Worm (Caenorhabditis elegans) whole organism, late embryonic: ENCODE results near the gene ZK632.12.

Experiments used
- C38D4.7 ChIP-seq: fragments of 200-800 bp; sonication (Bioruptor generic); optimal IDR thresholded peaks from 2 replicates; lab custom pipeline; 2018; ENCODE audit warnings: mild to moderate bottlenecking, missing genetic modification characterization, moderate library complexity, missing compliant biosample characterization
- ceh-14 ChIP-seq: sonication (generic microtip); optimal IDR thresholded peaks from 2 replicates; lab custom pipeline; 2016; ENCODE audit warnings: missing genotype, missing genetic modification characterization, missing compliant biosample characterization
- ceh-45 ChIP-seq: fragments of 200-800 bp; sonication (Bioruptor generic); IDR thresholded peaks from 2 replicates; pipeline ENCODE4 v1.3.6; 2022; ENCODE audit warnings: missing genetic modification reagents, missing genetic modification characterization, missing compliant biosample characterization
- fkh-6 ChIP-seq: sonication (generic microtip); optimal IDR thresholded peaks from 2 replicates; lab custom pipeline; 2016; ENCODE audit warnings: missing genetic modification characterization, missing compliant biosample characterization
- nhr-11 ChIP-seq: fragments of 150-350 bp; optimal IDR thresholded peaks from 2 replicates; lab custom pipeline; 2014; ENCODE audit warnings: missing biosample characterization, missing genetic modification characterization
- pqm-1 ChIP-seq: sonication (generic microtip); optimal IDR thresholded peaks from 2 replicates; lab custom pipeline; 2016; ENCODE audit warnings: missing genetic modification characterization, missing compliant biosample characterization
- unc-55 ChIP-seq: sonication (generic microtip); optimal IDR thresholded peaks from 2 replicates; lab custom pipeline; 2017; ENCODE audit warnings: missing biosample characterization, missing genetic modification reagents, missing genetic modification characterization
- unc-86 ChIP-seq: sonication (generic microtip); optimal IDR thresholded peaks from 2 replicates; lab custom pipeline; 2016; ENCODE audit warnings: missing genetic modification characterization, missing compliant biosample characterization
- ztf-16 ChIP-seq: sonication (generic microtip); optimal IDR thresholded peaks from 2 replicates; lab custom pipeline; 2017; ENCODE audit warnings: missing genetic modification characterization, missing compliant biosample characterization

DNA sequence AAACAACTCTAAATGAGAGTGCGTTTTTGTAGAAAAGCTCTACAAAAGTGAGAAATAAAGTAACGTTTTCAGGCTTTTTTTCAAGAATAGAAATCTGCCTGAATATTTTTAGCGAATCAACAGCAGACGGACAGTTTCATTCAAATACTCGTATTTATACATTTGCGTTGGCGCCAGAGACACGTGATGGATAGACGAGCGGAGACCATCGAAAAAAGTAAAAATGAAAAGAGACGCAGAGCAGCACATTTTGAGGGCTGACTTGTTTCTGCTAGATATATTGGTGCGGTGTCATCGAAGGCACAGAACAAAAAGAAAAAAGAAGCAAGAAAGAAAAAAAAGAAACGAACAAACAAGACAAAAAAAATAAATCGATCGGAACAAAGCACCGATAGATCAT, 4.6 kb upstream of the ZK632.12 start:
- TF ChIP-seq nhr-11 = no peak
- TF ChIP-seq ztf-16 = no peak
- TF ChIP-seq ceh-14 = no peak
- TF ChIP-seq unc-86 (tag; lab: Kevin White, UChicago) = no peak
- TF ChIP-seq fkh-6 (tag; lab: Kevin White, UChicago) = no peak
- TF ChIP-seq ceh-45 (GFP tag; lab: Robert Waterston, UW) = no peak
- TF ChIP-seq unc-55 (GFP tag; lab: Kevin White, UChicago) = no peak
- no peak for TF ChIP-seq pqm-1 (tag; lab: Kevin White, UChicago)
- TF ChIP-seq C38D4.7 (GFP tag; lab: Kevin White, UChicago) = no peak
